Fruit fly (Drosophila melanogaster): ENCODE results near the gene CG44094.
A peak's percentile ranks its signal among the peaks of the same experiment; 100 is the strongest.

DNA sequence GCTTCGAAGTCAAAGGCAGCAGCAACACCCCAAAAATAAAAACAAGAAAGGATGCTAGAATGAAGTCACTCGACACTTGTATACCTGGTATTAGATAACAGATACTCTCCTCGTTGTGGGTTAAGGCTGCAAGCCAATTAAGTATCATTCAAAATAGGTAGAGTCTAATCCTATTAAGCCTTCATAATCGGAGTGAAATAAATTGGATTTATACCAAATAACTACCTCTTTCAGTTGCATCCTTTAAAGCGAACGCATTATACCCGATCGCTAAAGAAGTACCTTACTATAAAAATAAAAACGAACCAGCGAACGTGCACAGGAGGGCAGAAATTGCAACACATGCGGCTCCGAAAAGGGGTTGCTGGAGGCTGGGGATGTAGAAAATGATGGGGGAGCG, 46.2 kb upstream of the CG44094 start:
- no peak for TF ChIP-seq fd96Ca (GFP tag; IDR thresholded peaks at IDR 0.05)
- no peak for TF ChIP-seq CG13204 (GFP tag; optimal IDR thresholded peaks at IDR 0.05)
- no peak for TF ChIP-seq Pif1B (GFP tag; optimal IDR thresholded peaks at IDR 0.05)
- TF ChIP-seq CG10348 (GFP tag; IDR thresholded peaks at IDR 0.05) = no peak
- TF ChIP-seq Pif1A (GFP tag; optimal IDR thresholded peaks at IDR 0.05) = no peak
- no peak for TF ChIP-seq Snoo (tag; optimal IDR thresholded peaks at IDR 0.05)
- no peak for TF ChIP-seq rn (GFP tag; IDR thresholded peaks at IDR 0.05)
- no peak for TF ChIP-seq Ets98B (GFP tag; IDR thresholded peaks at IDR 0.05)
- TF ChIP-seq D1 (tag; optimal IDR thresholded peaks at IDR 0.05) = no peak
- TF ChIP-seq CG32121 (GFP tag; IDR thresholded peaks at IDR 0.05) = no peak
- TF ChIP-seq EcR (GFP tag; optimal IDR thresholded peaks at IDR 0.05) = peak; percentile 46
- TF ChIP-seq CG34367 (tag; optimal IDR thresholded peaks at IDR 0.05) = peak; percentile 41
- TF ChIP-seq CG17806 (tag; optimal IDR thresholded peaks at IDR 0.05) = no peak

Measured in whole organism, pupa.